Worm (Caenorhabditis elegans) whole organism, L2 larva: ENCODE measurements around the gene aqp-3.

Source experiments
- C34F6.9 ChIP-seq: fragments of 150-350 bp; optimal IDR thresholded peaks from 2 replicates; lab custom pipeline; 2014; ENCODE audit warnings: missing biosample characterization, missing genetic modification characterization
- F13H6.1 ChIP-seq: sonication (generic microtip); optimal IDR thresholded peaks from 2 replicates; lab custom pipeline; 2016; ENCODE audit warnings: missing genetic modification characterization, missing compliant biosample characterization
- R02D3.7 ChIP-seq: fragments of 150-350 bp; optimal IDR thresholded peaks from 2 replicates; lab custom pipeline; 2014; ENCODE audit warnings: missing biosample characterization, missing genetic modification characterization
- Y55F3AM.14 ChIP-seq: fragments of 200-800 bp; sonication (Bioruptor generic); optimal IDR thresholded peaks from 2 replicates; lab custom pipeline; 2018; ENCODE audit warnings: mild to moderate bottlenecking, missing genetic modification characterization, missing compliant biosample characterization
- ZK546.5 ChIP-seq: sonication (generic microtip); optimal IDR thresholded peaks from 2 replicates; lab custom pipeline; 2017; ENCODE audit warnings: missing biosample characterization, missing genetic modification characterization
- alr-1 ChIP-seq: fragments of 150-350 bp; optimal IDR thresholded peaks from 2 replicates; lab custom pipeline; 2014; ENCODE audit warnings: missing biosample characterization, missing genetic modification characterization
- aly-2 ChIP-seq: fragments of 150-350 bp; optimal IDR thresholded peaks from 2 replicates; lab custom pipeline; 2014; ENCODE audit warnings: missing biosample characterization, missing genetic modification characterization
- ama-1 ChIP-seq: fragments of 150-350 bp; optimal IDR thresholded peaks from 2 replicates; lab custom pipeline; 2018; ENCODE audit warnings: inconsistent platforms
- blmp-1 ChIP-seq: sonication (generic microtip); optimal IDR thresholded peaks from 2 replicates; lab custom pipeline; 2017; ENCODE audit warnings: missing genetic modification characterization, mild to moderate bottlenecking, missing compliant biosample characterization, antibody characterized with exemption, moderate library complexity; ENCODE audit not compliant: insufficient read depth
- ceh-16 ChIP-seq: fragments of 150-350 bp; optimal IDR thresholded peaks from 2 replicates; lab custom pipeline; 2014; ENCODE audit warnings: missing biosample characterization, missing genetic modification characterization
- ceh-82 ChIP-seq: fragments of 150-350 bp; optimal IDR thresholded peaks from 2 replicates; lab custom pipeline; 2014; ENCODE audit warnings: missing biosample characterization, missing genetic modification characterization
- crh-2 ChIP-seq: sonication (generic microtip); optimal IDR thresholded peaks from 2 replicates; lab custom pipeline; 2017; ENCODE audit warnings: missing biosample characterization, missing genetic modification characterization
- dmd-4 ChIP-seq: sonication (generic microtip); optimal IDR thresholded peaks from 2 replicates; lab custom pipeline; 2017; ENCODE audit warnings: missing biosample characterization, missing genetic modification characterization
- egl-27 ChIP-seq: sonication (generic microtip); optimal IDR thresholded peaks from 3 replicates; lab custom pipeline; 2017; ENCODE audit warnings: missing biosample characterization, missing genetic modification reagents, missing genetic modification characterization
- elt-1 ChIP-seq: fragments of 150-350 bp; optimal IDR thresholded peaks from 2 replicates; lab custom pipeline; 2014; ENCODE audit warnings: missing biosample characterization, missing genetic modification characterization
- elt-3 ChIP-seq: sonication (generic microtip); optimal IDR thresholded peaks from 2 replicates; lab custom pipeline; 2017; ENCODE audit warnings: missing biosample characterization, missing genetic modification characterization
- fos-1 ChIP-seq: fragments of 150-350 bp; optimal IDR thresholded peaks from 2 replicates; lab custom pipeline; 2014; ENCODE audit warnings: missing biosample characterization, missing genetic modification characterization
- gmeb-1 ChIP-seq: fragments of 150-350 bp; optimal IDR thresholded peaks from 2 replicates; lab custom pipeline; 2014; ENCODE audit warnings: missing biosample characterization, missing genetic modification characterization
- lin-11 ChIP-seq: fragments of 150-350 bp; sonication (generic microtip); optimal IDR thresholded peaks from 2 replicates; lab custom pipeline; 2014; ENCODE audit warnings: missing biosample characterization, missing genetic modification characterization, inconsistent platforms, mixed read lengths
- lin-13 ChIP-seq: fragments of 150-350 bp; optimal IDR thresholded peaks from 2 replicates; lab custom pipeline; 2014; ENCODE audit warnings: missing biosample characterization, missing genetic modification reagents, missing genetic modification characterization
- lin-39 ChIP-seq: fragments of 150-350 bp; optimal IDR thresholded peaks from 2 replicates; lab custom pipeline; 2014; ENCODE audit warnings: missing biosample characterization, missing genetic modification reagents, missing genetic modification characterization
- lsy-2 ChIP-seq, 2 experiments: fragments of 150-350 bp in 1 of 2; sonication (generic microtip) in 1 of 2; optimal IDR thresholded peaks; 2 replicates each; lab custom pipeline; 2014 to 2017; ENCODE audit warnings: missing biosample characterization in 2 of 2, missing genetic modification characterization in 2 of 2
- mab-5 ChIP-seq: fragments of 150-350 bp; optimal IDR thresholded peaks from 2 replicates; lab custom pipeline; 2014; ENCODE audit warnings: missing biosample characterization, missing genetic modification characterization
- mbf-1 ChIP-seq: sonication (generic microtip); optimal IDR thresholded peaks from 2 replicates; lab custom pipeline; 2017; ENCODE audit warnings: missing biosample characterization, missing genetic modification characterization
- mdl-1 ChIP-seq, 2 experiments: fragments of 150-350 bp in 1 of 2; sonication (generic microtip) in 1 of 2; optimal IDR thresholded peaks; 2 replicates each; lab custom pipeline; 2017; ENCODE audit warnings: missing biosample characterization in 2 of 2, missing genetic modification characterization in 2 of 2
- nhr-10 ChIP-seq: sonication (generic microtip); optimal IDR thresholded peaks from 2 replicates; lab custom pipeline; 2017; ENCODE audit warnings: missing biosample characterization, missing genetic modification characterization
- nhr-11 ChIP-seq: fragments of 150-350 bp; optimal IDR thresholded peaks from 2 replicates; lab custom pipeline; 2014; ENCODE audit warnings: missing biosample characterization, missing genetic modification characterization
- nhr-12 ChIP-seq: fragments of 150-350 bp; optimal IDR thresholded peaks from 2 replicates; lab custom pipeline; 2014; ENCODE audit warnings: missing biosample characterization, missing genetic modification characterization
- nhr-129 ChIP-seq: fragments of 150-350 bp; optimal IDR thresholded peaks from 2 replicates; lab custom pipeline; 2014; ENCODE audit warnings: missing biosample characterization, missing genetic modification characterization
- nhr-21 ChIP-seq: fragments of 150-350 bp; optimal IDR thresholded peaks from 2 replicates; lab custom pipeline; 2014; ENCODE audit warnings: missing biosample characterization, missing genetic modification characterization
- nhr-23 ChIP-seq: fragments of 150-350 bp; optimal IDR thresholded peaks from 2 replicates; lab custom pipeline; 2014; ENCODE audit warnings: missing biosample characterization, missing genetic modification reagents, missing genetic modification characterization
- nhr-237 ChIP-seq: fragments of 150-350 bp; optimal IDR thresholded peaks from 2 replicates; lab custom pipeline; 2014; ENCODE audit warnings: missing biosample characterization, missing genetic modification characterization
- nhr-25 ChIP-seq: fragments of 150-350 bp; sonication (generic microtip); optimal IDR thresholded peaks from 3 replicates; lab custom pipeline; 2014; ENCODE audit warnings: missing biosample characterization, missing genetic modification characterization
- nhr-6 ChIP-seq: fragments of 150-350 bp; optimal IDR thresholded peaks from 2 replicates; lab custom pipeline; 2014; ENCODE audit warnings: missing biosample characterization, missing genetic modification characterization
- nhr-77 ChIP-seq: fragments of 150-350 bp; optimal IDR thresholded peaks from 2 replicates; lab custom pipeline; 2014; ENCODE audit warnings: missing biosample characterization, missing genetic modification characterization
- peb-1 ChIP-seq: fragments of 150-350 bp; optimal IDR thresholded peaks from 2 replicates; lab custom pipeline; 2014; ENCODE audit warnings: missing biosample characterization, missing genetic modification characterization
- sem-4 ChIP-seq: fragments of 150-350 bp; optimal IDR thresholded peaks from 2 replicates; lab custom pipeline; 2014; ENCODE audit warnings: missing biosample characterization, missing genetic modification reagents, missing genetic modification characterization
- skn-1 ChIP-seq: sonication (generic microtip); optimal IDR thresholded peaks from 2 replicates; lab custom pipeline; 2017; ENCODE audit warnings: missing biosample characterization, missing genetic modification characterization
- sma-3 ChIP-seq: sonication (generic microtip); optimal IDR thresholded peaks from 2 replicates; lab custom pipeline; 2016; ENCODE audit warnings: missing genetic modification reagents, missing genetic modification characterization, missing compliant biosample characterization
- sma-9 ChIP-seq, 2 experiments: fragments of 150-350 bp in 1 of 2; sonication (generic microtip) in 1 of 2; optimal IDR thresholded peaks; 2 replicates each; lab custom pipeline; 2014 to 2016; ENCODE audit warnings: missing genetic modification characterization in 2 of 2, mild to moderate bottlenecking in 1 of 2, missing biosample characterization in 1 of 2, missing compliant biosample characterization in 1 of 2, missing genetic modification reagents in 1 of 2, moderate library complexity in 1 of 2
- snpc-4 ChIP-seq: fragments of 150-350 bp; optimal IDR thresholded peaks from 2 replicates; lab custom pipeline; 2014; ENCODE audit warnings: missing biosample characterization, missing genetic modification characterization
- unc-39 ChIP-seq: fragments of 150-350 bp; optimal IDR thresholded peaks from 2 replicates; lab custom pipeline; 2014; ENCODE audit warnings: missing biosample characterization, missing genetic modification characterization
- unc-55 ChIP-seq: fragments of 150-350 bp; sonication (generic microtip); optimal IDR thresholded peaks from 3 replicates; lab custom pipeline; 2014; ENCODE audit warnings: missing biosample characterization, missing genetic modification reagents, missing genetic modification characterization
- unc-62 ChIP-seq: fragments of 150-350 bp; optimal IDR thresholded peaks from 2 replicates; lab custom pipeline; 2014; ENCODE audit warnings: missing biosample characterization, missing genetic modification reagents, missing genetic modification characterization
- zag-1 ChIP-seq: fragments of 150-350 bp; optimal IDR thresholded peaks from 2 replicates; lab custom pipeline; 2014; ENCODE audit warnings: missing biosample characterization, missing genetic modification characterization
- ztf-1 ChIP-seq: fragments of 200-800 bp; sonication (Bioruptor generic); conservative IDR thresholded peaks from 2 replicates; pipeline ENCODE4 v1.3.6; 2022; ENCODE audit warnings: missing genetic modification characterization, missing compliant biosample characterization
- ztf-11 ChIP-seq: sonication (generic microtip); optimal IDR thresholded peaks from 2 replicates; lab custom pipeline; 2017; ENCODE audit warnings: missing biosample characterization, missing genetic modification characterization
- ztf-4 ChIP-seq: fragments of 150-350 bp; optimal IDR thresholded peaks from 2 replicates; lab custom pipeline; 2014; ENCODE audit warnings: missing biosample characterization, missing genetic modification characterization

Gene aqp-3

ce11 chrIV:10936906-10937540 is 29.2 kb downstream of the aqp-3 start, which contains the start of gene fic-1 (continued):
- peak; percentile 51 for TF ChIP-seq mab-5 (tag; lab: Kevin White, UChicago)
- TF ChIP-seq peb-1 (tag; lab: Kevin White, UChicago), result no peak

ce11 chrIV:10935853-10936491 is 30.3 kb downstream of the aqp-3 start, which contains the start of gene lgg-2:
lgg-2 (minus strand) TSS chrIV:10935903.
- TF ChIP-seq nhr-12 (tag; lab: Kevin White, UChicago) (peak; percentile 38), C34F6.9 (peak; percentile 99), nhr-23 (no peak), mdl-1 (tag; optimal IDR thresholded peaks at IDR 0.05; lab: Kevin White, UChicago) (peak; percentile 79 to 97), crh-2 (tag; lab: Kevin White, UChicago) (peak; percentile 98), unc-62 (GFP tag; lab: Kevin White, UChicago) (peak; percentile 93), mab-5 (tag; lab: Kevin White, UChicago) (peak; percentile 92), elt-1 (tag; lab: Kevin White, UChicago) (no peak), peb-1 (tag; lab: Kevin White, UChicago) (no peak), nhr-25 (peak; percentile 98), ztf-1 (GFP tag; lab: Robert Waterston, UW) (no peak), dmd-4 (no peak), nhr-237 (tag; lab: Kevin White, UChicago) (no peak), nhr-77 (no peak), unc-39 (tag; lab: Kevin White, UChicago) (no peak), ztf-11 (tag; lab: Kevin White, UChicago) (peak; percentile 4), mbf-1 (tag; lab: Kevin White, UChicago) (no peak), skn-1 (tag; lab: Kevin White, UChicago) (peak; percentile 52), R02D3.7 (tag; lab: Kevin White, UChicago) (no peak), F13H6.1 (tag; lab: Kevin White, UChicago) (peak; percentile 98), sma-9 (GFP tag; optimal IDR thresholded peaks at IDR 0.05; lab: Kevin White, UChicago) (peak; percentile 99), sma-9 (tag; optimal IDR thresholded peaks at IDR 0.05; lab: Kevin White, UChicago) (no peak), ceh-16 (peak; percentile 57), gmeb-1 (tag; lab: Kevin White, UChicago) (peak; percentile 88), lsy-2 (tag; optimal IDR thresholded peaks at IDR 0.05; lab: Kevin White, UChicago) (peak; percentile 75 to 95), ztf-4 (tag; lab: Kevin White, UChicago) (peak; percentile 97), nhr-6 (tag; lab: Kevin White, UChicago) (peak; percentile 98), nhr-10 (tag; lab: Kevin White, UChicago) (peak; percentile 70), blmp-1 (tag; lab: Kevin White, UChicago) (peak; percentile 99), fos-1 (tag; lab: Kevin White, UChicago) (peak; percentile 97), zag-1 (tag; lab: Kevin White, UChicago) (peak; percentile 78), unc-55 (peak; percentile 80), egl-27 (peak; percentile 97), elt-3 (no peak), nhr-129 (tag; lab: Kevin White, UChicago) (peak; percentile 98), nhr-21 (tag; lab: Kevin White, UChicago) (peak; percentile 98), alr-1 (peak; percentile 56), snpc-4 (tag; lab: Kevin White, UChicago) (peak; percentile 89), ama-1 (no peak), Y55F3AM.14 (peak; percentile 94), aly-2 (tag; lab: Kevin White, UChicago) (no peak), nhr-11 (tag; lab: Kevin White, UChicago) (no peak), lin-13 (GFP tag; lab: Kevin White, UChicago) (peak; percentile 87), lin-11 (tag; lab: Kevin White, UChicago) (peak; percentile 82), ceh-82 (peak; percentile 21), ZK546.5 (tag; lab: Kevin White, UChicago) (no peak), sem-4 (tag; lab: Kevin White, UChicago) (peak; percentile 94), sma-3 (peak; percentile 98), lin-39 (tag; lab: Kevin White, UChicago) (peak; percentile 53)
